Worm (Caenorhabditis elegans) whole organism, mixed stage, embryonic: ENCODE measurements around the gene npr-17.
"Not testable (repeated sequence)": the region's sequence is repeated elsewhere in the genome, so short reads cannot be mapped to it uniquely, and the experiment has no call there.

ENCODE experiments used
- M03D4.4 ChIP-seq: sonication (generic microtip); optimal IDR thresholded peaks from 2 replicates; lab custom pipeline; 2017; ENCODE audit warnings: mild to moderate bottlenecking, missing genetic modification characterization, missing compliant biosample characterization
- bed-3 ChIP-seq: fragments of 200-800 bp; sonication (Bioruptor generic); optimal IDR thresholded peaks from 3 replicates; lab custom pipeline; 2018; ENCODE audit warnings: mild to moderate bottlenecking, missing genetic modification characterization, moderate library complexity, missing compliant biosample characterization
- blmp-1 ChIP-seq: fragments of 150-350 bp; optimal IDR thresholded peaks from 2 replicates; lab custom pipeline; 2014; ENCODE audit warnings: missing biosample characterization, missing genetic modification characterization
- ceh-39 ChIP-seq: fragments of 150-350 bp; optimal IDR thresholded peaks from 2 replicates; lab custom pipeline; 2014; ENCODE audit warnings: missing biosample characterization, missing genetic modification characterization
- ceh-43 ChIP-seq: fragments of 200-800 bp; sonication (Bioruptor generic); optimal IDR thresholded peaks from 2 replicates; lab custom pipeline; 2018; ENCODE audit warnings: mild to moderate bottlenecking, missing genetic modification characterization, moderate library complexity, missing compliant biosample characterization
- ceh-83 ChIP-seq: fragments of 200-800 bp; sonication (Bioruptor generic); optimal IDR thresholded peaks from 2 replicates; lab custom pipeline; 2018; ENCODE audit warnings: mild to moderate bottlenecking, missing genetic modification characterization, missing compliant biosample characterization
- ces-1 ChIP-seq: fragments of 150-350 bp; optimal IDR thresholded peaks from 2 replicates; lab custom pipeline; 2014; ENCODE audit warnings: missing biosample characterization, missing genetic modification reagents, missing genetic modification characterization
- cnd-1 ChIP-seq: fragments of 200-800 bp; sonication (Bioruptor generic); optimal IDR thresholded peaks from 2 replicates; lab custom pipeline; 2018; ENCODE audit warnings: mild to moderate bottlenecking, missing genetic modification characterization, missing compliant biosample characterization
- drap-1 ChIP-seq: fragments of 200-800 bp; sonication (Bioruptor generic); optimal IDR thresholded peaks from 3 replicates; lab custom pipeline; 2018; ENCODE audit warnings: mild to moderate bottlenecking, missing genetic modification characterization, missing compliant biosample characterization
- elt-1 ChIP-seq: sonication (generic microtip); optimal IDR thresholded peaks from 2 replicates; lab custom pipeline; 2017; ENCODE audit warnings: missing genetic modification characterization, mild to moderate bottlenecking, missing compliant biosample characterization, antibody characterized with exemption, moderate library complexity, borderline replicate concordance; ENCODE audit not compliant: insufficient read depth
- elt-3 ChIP-seq: fragments of 150-350 bp; optimal IDR thresholded peaks from 2 replicates; lab custom pipeline; 2014; ENCODE audit warnings: missing biosample characterization, missing genetic modification characterization
- flh-1 ChIP-seq: fragments of 200-800 bp; sonication (Bioruptor generic); optimal IDR thresholded peaks from 2 replicates; lab custom pipeline; 2018; ENCODE audit warnings: mild to moderate bottlenecking, missing genetic modification characterization, moderate library complexity, missing compliant biosample characterization
- hlh-1 ChIP-seq: fragments of 150-350 bp; optimal IDR thresholded peaks from 2 replicates; lab custom pipeline; 2014; ENCODE audit warnings: missing biosample characterization, missing genetic modification reagents, missing genetic modification characterization
- lin-13 ChIP-seq: fragments of 150-350 bp; optimal IDR thresholded peaks from 2 replicates; lab custom pipeline; 2014; ENCODE audit warnings: missing biosample characterization, missing genetic modification characterization
- lin-32 ChIP-seq: fragments of 200-800 bp; sonication (Bioruptor generic); optimal IDR thresholded peaks from 2 replicates; lab custom pipeline; 2018; ENCODE audit warnings: mild to moderate bottlenecking, missing genetic modification characterization, missing compliant biosample characterization
- lsy-2 ChIP-seq: fragments of 150-350 bp; optimal IDR thresholded peaks from 2 replicates; lab custom pipeline; 2014; ENCODE audit warnings: missing biosample characterization, missing genetic modification characterization
- mab-5 ChIP-seq: fragments of 150-350 bp; optimal IDR thresholded peaks from 2 replicates; lab custom pipeline; 2014; ENCODE audit warnings: missing biosample characterization, missing genetic modification characterization
- mep-1 ChIP-seq: fragments of 150-350 bp; optimal IDR thresholded peaks from 2 replicates; lab custom pipeline; 2017; ENCODE audit warnings: missing biosample characterization, missing genetic modification reagents, missing genetic modification characterization, inconsistent platforms
- mls-2 ChIP-seq: sonication (generic microtip); optimal IDR thresholded peaks from 2 replicates; lab custom pipeline; 2016; ENCODE audit warnings: mild to moderate bottlenecking, missing genetic modification characterization, moderate library complexity, missing compliant biosample characterization
- nhr-2 ChIP-seq: fragments of 150-350 bp; optimal IDR thresholded peaks from 2 replicates; lab custom pipeline; 2014; ENCODE audit warnings: missing biosample characterization, missing genetic modification characterization
- nhr-237 ChIP-seq: fragments of 150-350 bp; optimal IDR thresholded peaks from 2 replicates; lab custom pipeline; 2014; ENCODE audit warnings: missing biosample characterization, missing genetic modification characterization
- pha-4 ChIP-seq: fragments of 150-350 bp; optimal IDR thresholded peaks from 2 replicates; lab custom pipeline; 2018; ENCODE audit warnings: missing biosample characterization, missing genetic modification reagents, missing genetic modification characterization
- sem-2 ChIP-seq: fragments of 200-800 bp; sonication (Bioruptor generic); optimal IDR thresholded peaks from 2 replicates; lab custom pipeline; 2018; ENCODE audit warnings: mild to moderate bottlenecking, missing genetic modification characterization, missing compliant biosample characterization
- sptf-1 ChIP-seq: sonication (generic microtip); optimal IDR thresholded peaks from 2 replicates; lab custom pipeline; 2017; ENCODE audit warnings: mild to moderate bottlenecking, missing genetic modification characterization, moderate library complexity, missing compliant biosample characterization
- tbx-8 ChIP-seq: fragments of 200-800 bp; sonication (Bioruptor generic); optimal IDR thresholded peaks from 2 replicates; lab custom pipeline; 2018; ENCODE audit warnings: mild to moderate bottlenecking, missing genetic modification characterization, moderate library complexity, missing compliant biosample characterization
- unc-120 ChIP-seq: sonication (generic microtip); optimal IDR thresholded peaks from 2 replicates; lab custom pipeline; 2017; ENCODE audit warnings: missing genetic modification characterization, missing compliant biosample characterization; ENCODE audit not compliant: poor library complexity, severe bottlenecking
- unc-39 ChIP-seq: fragments of 150-350 bp; optimal IDR thresholded peaks from 2 replicates; lab custom pipeline; 2014; ENCODE audit warnings: missing biosample characterization, missing genetic modification characterization
- zip-8 ChIP-seq: fragments of 150-350 bp; optimal IDR thresholded peaks from 2 replicates; lab custom pipeline; 2014; ENCODE audit warnings: missing biosample characterization, missing genetic modification characterization

The npr-17 gene

ce11 chrIII:7958922-7959609 is 37.2 kb downstream of the npr-17 start, which contains the start of gene F54H12.10:
Gene F54H12.10, minus strand, starts transcription at chrIII:7958972.
- not testable (repeated sequence) for TF ChIP-seq unc-39, nhr-2, lsy-2 (tag; lab: Kevin White, UChicago)

ce11 chrIII:7958085-7958484 is 38.2 kb downstream of the npr-17 start, which contains the start of gene C29E4.11:
Gene C29E4.11, minus strand, starts transcription at chrIII:7958114.
- TF ChIP-seq ces-1, result peak; percentile 42
- TF ChIP-seq M03D4.4 (tag; lab: Kevin White, UChicago), result no peak
- TF ChIP-seq sptf-1 (tag; lab: Kevin White, UChicago), result no peak
- peak; percentile 33 for TF ChIP-seq pha-4 (tag; lab: Kevin White, UChicago)

- TF ChIP-seq unc-120 (no peak), mab-5 (no peak), hlh-1 (tag; lab: Kevin White, UChicago) (no peak), elt-1 (no peak), blmp-1 (tag; lab: Kevin White, UChicago) (no peak), nhr-237 (tag; lab: Kevin White, UChicago) (no peak), elt-3 (tag; lab: Kevin White, UChicago) (no peak), ceh-39 (no peak), mls-2 (tag; lab: Kevin White, UChicago) (no peak), ceh-83 (GFP tag; lab: Kevin White, UChicago) (no peak), unc-39 (tag; lab: Kevin White, UChicago) (no peak), flh-1 (no peak), lin-32 (GFP tag; lab: Kevin White, UChicago) (no peak), ces-1 (no peak)
- TF ChIP-seq, all 35 proteins: peak for 0
Measured at ce11 chrIII:7956965-7957364, 39.3 kb downstream of the npr-17 start, which contains the start of gene C29E4.9. Gene C29E4.9, minus strand, starts transcription at chrIII:7957065.

ce11 chrIII:7953208-7953607 is 43.0 kb downstream of the npr-17 start, which contains the start of gene let-754:
Gene let-754, minus strand, starts transcription at chrIII:7953308.
- TF ChIP-seq lin-13, result no peak
- TF ChIP-seq sem-2 (GFP tag; lab: Kevin White, UChicago), result no peak
- TF ChIP-seq nhr-2 (tag; lab: Kevin White, UChicago), result no peak
- TF ChIP-seq unc-39 (tag; lab: Kevin White, UChicago), result no peak
- no peak for TF ChIP-seq lin-32 (GFP tag; lab: Kevin White, UChicago)
- TF ChIP-seq tbx-8 (GFP tag; lab: Kevin White, UChicago), result no peak
- TF ChIP-seq hlh-1 (tag; lab: Kevin White, UChicago), result no peak
- no peak for TF ChIP-seq nhr-237 (tag; lab: Kevin White, UChicago)
- no peak for TF ChIP-seq bed-3
- TF ChIP-seq ceh-39, result no peak
- no peak for TF ChIP-seq cnd-1 (tag; lab: Kevin White, UChicago)
- TF ChIP-seq zip-8 (tag; lab: Kevin White, UChicago), result no peak
- TF ChIP-seq flh-1, result no peak
- no peak for TF ChIP-seq drap-1
- no peak for TF ChIP-seq ceh-43
- no peak for TF ChIP-seq mep-1 (tag; lab: Kevin White, UChicago)
- TF ChIP-seq pha-4 (tag; lab: Kevin White, UChicago), result no peak
- TF ChIP-seq elt-1, result no peak
- TF ChIP-seq blmp-1 (tag; lab: Kevin White, UChicago), result no peak
- TF ChIP-seq ceh-83 (GFP tag; lab: Kevin White, UChicago), result no peak

ce11 chrIII:7952077-7952765 is 44.0 kb downstream of the npr-17 start, which contains the start of gene C29E4.15:
Gene C29E4.15, plus strand, starts transcription at chrIII:7952623.
- TF ChIP-seq mep-1 (tag; lab: Kevin White, UChicago) (peak; percentile 14), lsy-2 (tag; lab: Kevin White, UChicago) (peak; percentile 24), pha-4 (tag; lab: Kevin White, UChicago) (no peak)
